Worm (Caenorhabditis elegans) whole organism, young adult: ENCODE measurements around the gene ruvb-1.

ENCODE experiments used
- F39B2.1 ChIP-seq: fragments of 200-800 bp; sonication (Bioruptor generic); IDR thresholded peaks from 2 replicates; pipeline ENCODE4 v1.3.6; 2022; ENCODE audit warnings: missing genetic modification reagents, missing genetic modification characterization, missing compliant biosample characterization
- F49E8.2 ChIP-seq: sonication (generic microtip); optimal IDR thresholded peaks from 3 replicates; lab custom pipeline; 2017; ENCODE audit warnings: missing genetic modification characterization, mild to moderate bottlenecking, missing compliant biosample characterization, antibody characterized with exemption, moderate library complexity; ENCODE audit not compliant: insufficient read depth
- T26A5.8 ChIP-seq: sonication (generic microtip); optimal IDR thresholded peaks from 2 replicates; lab custom pipeline; 2016; ENCODE audit warnings: missing genetic modification characterization, missing compliant biosample characterization
- Y67H2A.10 ChIP-seq: fragments of 200-800 bp; sonication (Bioruptor generic); conservative IDR thresholded peaks from 2 replicates; pipeline ENCODE4 v1.3.6; 2022; ENCODE audit warnings: missing genetic modification reagents, missing genetic modification characterization, missing compliant biosample characterization
- ZK185.1 ChIP-seq: sonication (generic microtip); optimal IDR thresholded peaks from 2 replicates; lab custom pipeline; 2016; ENCODE audit warnings: mild to moderate bottlenecking, missing genetic modification characterization, missing compliant biosample characterization; ENCODE audit not compliant: poor library complexity, severe bottlenecking
- akir-1 ChIP-seq: fragments of 200-800 bp; sonication (Bioruptor generic); optimal IDR thresholded peaks from 2 replicates; lab custom pipeline; 2018; ENCODE audit warnings: mild to moderate bottlenecking, missing genetic modification characterization, moderate library complexity, missing compliant biosample characterization
- aptf-3 ChIP-seq: fragments of 200-800 bp; sonication (Bioruptor generic); IDR thresholded peaks from 2 replicates; pipeline ENCODE4 v1.3.6; 2022; ENCODE audit warnings: missing genetic modification characterization, missing compliant biosample characterization
- atf-7 ChIP-seq: sonication (generic microtip); optimal IDR thresholded peaks from 2 replicates; lab custom pipeline; 2017; ENCODE audit warnings: mild to moderate bottlenecking, missing genetic modification characterization, missing compliant biosample characterization
- attf-5 ChIP-seq: fragments of 200-800 bp; sonication (Bioruptor generic); optimal IDR thresholded peaks from 2 replicates; lab custom pipeline; 2018; ENCODE audit warnings: mild to moderate bottlenecking, missing genetic modification characterization, missing compliant biosample characterization
- attf-6 ChIP-seq: fragments of 200-800 bp; sonication (Bioruptor generic); IDR thresholded peaks from 2 replicates; pipeline ENCODE4 v1.3.6; 2022; ENCODE audit warnings: missing genetic modification reagents, missing genetic modification characterization, missing compliant biosample characterization
- cebp-1 ChIP-seq, 2 experiments: fragments of 200-800 bp in 1 of 2; sonication (Bioruptor generic) in 1 of 2; sonication (generic microtip) in 1 of 2; IDR thresholded peaks in 1 of 2; optimal IDR thresholded peaks in 1 of 2; 2 replicates each; pipeline versions ENCODE4 v1.3.6 to Lab custom; 2017 to 2022; ENCODE audit warnings: missing compliant biosample characterization in 2 of 2, missing genetic modification characterization in 2 of 2, mild to moderate bottlenecking in 1 of 2, missing genetic modification reagents in 1 of 2, moderate library complexity in 1 of 2
- ceh-100 ChIP-seq: fragments of 200-800 bp; sonication (Bioruptor generic); IDR thresholded peaks from 2 replicates; pipeline ENCODE4 v1.3.6; 2022; ENCODE audit warnings: missing genetic modification reagents, missing genetic modification characterization, missing compliant biosample characterization
- ceh-27 ChIP-seq: fragments of 200-800 bp; sonication (Bioruptor generic); optimal IDR thresholded peaks from 2 replicates; lab custom pipeline; 2018; ENCODE audit warnings: mild to moderate bottlenecking, missing genetic modification characterization, moderate library complexity, missing compliant biosample characterization
- ceh-40 ChIP-seq: fragments of 200-800 bp; sonication (Bioruptor generic); IDR thresholded peaks from 2 replicates; pipeline ENCODE4 v1.3.6; 2022; ENCODE audit warnings: missing genetic modification characterization, missing compliant biosample characterization
- dox-1 ChIP-seq: fragments of 200-800 bp; sonication (Bioruptor generic); IDR thresholded peaks from 2 replicates; pipeline ENCODE4 v1.3.6; 2022; ENCODE audit warnings: missing genetic modification reagents, missing genetic modification characterization, missing compliant biosample characterization
- dpff-1 ChIP-seq: sonication (generic microtip); optimal IDR thresholded peaks from 2 replicates; lab custom pipeline; 2017; ENCODE audit warnings: mild to moderate bottlenecking, missing genetic modification characterization, missing compliant biosample characterization
- ekl-4 ChIP-seq: fragments of 200-800 bp; sonication (Bioruptor generic); IDR thresholded peaks from 2 replicates; pipeline ENCODE4 v1.3.6; 2022; ENCODE audit warnings: missing genetic modification reagents, missing genetic modification characterization, missing compliant biosample characterization
- ets-4 ChIP-seq: fragments of 200-800 bp; sonication (Bioruptor generic); optimal IDR thresholded peaks from 2 replicates; lab custom pipeline; 2018; ENCODE audit warnings: mild to moderate bottlenecking, missing genetic modification characterization, missing compliant biosample characterization
- hrde-1 ChIP-seq: sonication (generic microtip); optimal IDR thresholded peaks from 2 replicates; lab custom pipeline; 2016; ENCODE audit warnings: missing genetic modification characterization, mild to moderate bottlenecking, missing compliant biosample characterization, moderate library complexity, missing genotype, missing genetic modification reagents, borderline replicate concordance
- hsf-1 ChIP-seq: fragments of 200-800 bp; sonication (Bioruptor generic); IDR thresholded peaks from 2 replicates; pipeline ENCODE4 v1.3.6; 2022; ENCODE audit warnings: missing genetic modification reagents, missing genetic modification characterization, missing compliant biosample characterization
- lin-35 ChIP-seq, 3 experiments: fragments of 150-350 bp in 2 of 3; sonication (generic microtip) in 1 of 3; optimal IDR thresholded peaks; 2 replicates each; lab custom pipeline; 2014 to 2018; ENCODE audit warnings: missing biosample characterization in 3 of 3, missing genetic modification characterization in 3 of 3, missing genetic modification reagents in 3 of 3
- lin-54 ChIP-seq: fragments of 200-800 bp; sonication (Bioruptor generic); optimal IDR thresholded peaks from 2 replicates; lab custom pipeline; 2018; ENCODE audit warnings: mild to moderate bottlenecking, missing genetic modification characterization, missing compliant biosample characterization
- lir-1 ChIP-seq: fragments of 200-800 bp; sonication (Bioruptor generic); conservative IDR thresholded peaks from 2 replicates; pipeline ENCODE4 v1.3.6; 2022; ENCODE audit warnings: missing genetic modification reagents, missing genetic modification characterization, missing compliant biosample characterization
- madf-6 ChIP-seq: fragments of 200-800 bp; sonication (Bioruptor generic); IDR thresholded peaks from 2 replicates; pipeline ENCODE4 v1.3.6; 2022; ENCODE audit warnings: missing genetic modification reagents, missing genetic modification characterization, missing compliant biosample characterization
- mcd-1 ChIP-seq: fragments of 200-800 bp; sonication (Bioruptor generic); IDR thresholded peaks from 2 replicates; pipeline ENCODE4 v1.3.6; 2022; ENCODE audit warnings: missing genetic modification reagents, missing genetic modification characterization, missing compliant biosample characterization
- mel-28 ChIP-seq: sonication (generic microtip); optimal IDR thresholded peaks from 2 replicates; lab custom pipeline; 2016; ENCODE audit warnings: borderline replicate concordance, mild to moderate bottlenecking, missing genetic modification characterization, missing compliant biosample characterization
- mxl-1 ChIP-seq: sonication (generic microtip); optimal IDR thresholded peaks from 2 replicates; lab custom pipeline; 2016; ENCODE audit warnings: missing genetic modification characterization, missing compliant biosample characterization
- nfyb-1 ChIP-seq: fragments of 200-800 bp; sonication (Bioruptor generic); IDR thresholded peaks from 2 replicates; pipeline ENCODE4 v1.3.6; 2022; ENCODE audit warnings: missing genetic modification reagents, missing genetic modification characterization, missing compliant biosample characterization
- nhr-179 ChIP-seq: sonication (generic microtip); optimal IDR thresholded peaks from 2 replicates; lab custom pipeline; 2016; ENCODE audit warnings: mild to moderate bottlenecking, missing genetic modification characterization, missing compliant biosample characterization
- nhr-80 ChIP-seq: sonication (generic microtip); optimal IDR thresholded peaks from 2 replicates; lab custom pipeline; 2016; ENCODE audit warnings: missing genetic modification characterization, missing compliant biosample characterization
- nhr-90 ChIP-seq: sonication (generic microtip); optimal IDR thresholded peaks from 2 replicates; lab custom pipeline; 2016; ENCODE audit warnings: missing genotype, mild to moderate bottlenecking, missing genetic modification characterization, missing compliant biosample characterization
- pbrm-1 ChIP-seq: fragments of 200-800 bp; sonication (Bioruptor generic); IDR thresholded peaks from 2 replicates; pipeline ENCODE4 v1.3.6; 2022; ENCODE audit warnings: missing genetic modification reagents, missing genetic modification characterization, missing compliant biosample characterization
- rcor-1 ChIP-seq: fragments of 200-800 bp; sonication (Bioruptor generic); IDR thresholded peaks from 2 replicates; pipeline ENCODE4 v1.3.6; 2022; ENCODE audit warnings: missing genetic modification reagents, missing genetic modification characterization, missing compliant biosample characterization
- snpc-1.3 ChIP-seq: sonication (generic microtip); optimal IDR thresholded peaks from 2 replicates; lab custom pipeline; 2017; ENCODE audit warnings: missing genetic modification characterization, mild to moderate bottlenecking, missing compliant biosample characterization, antibody characterized with exemption, moderate library complexity, missing genotype, missing genetic modification reagents; ENCODE audit not compliant: insufficient read depth
- snpc-3.4 ChIP-seq: sonication (generic microtip); optimal IDR thresholded peaks from 2 replicates; lab custom pipeline; 2017; ENCODE audit warnings: missing genetic modification characterization, mild to moderate bottlenecking, missing compliant biosample characterization, antibody characterized with exemption, moderate library complexity, missing genotype, missing genetic modification reagents
- snpc-4 ChIP-seq, 5 experiments: fragments of 150-350 bp in 1 of 5; sonication (generic microtip) in 4 of 5; optimal IDR thresholded peaks; 2 replicates each; lab custom pipeline; 2014 to 2018; ENCODE audit warnings: missing genetic modification characterization in 5 of 5, missing biosample characterization in 3 of 5, antibody characterized with exemption in 2 of 5, mild to moderate bottlenecking in 2 of 5, missing compliant biosample characterization in 2 of 5, missing genotype in 2 of 5, moderate library complexity in 2 of 5, missing genetic modification reagents in 1 of 5
- tbp1 ChIP-seq: fragments of 200-800 bp; sonication (Bioruptor generic); optimal IDR thresholded peaks from 2 replicates; lab custom pipeline; 2018; ENCODE audit warnings: mild to moderate bottlenecking, missing genetic modification characterization, missing compliant biosample characterization
- tlf-1 ChIP-seq: fragments of 200-800 bp; sonication (Bioruptor generic); optimal IDR thresholded peaks from 2 replicates; lab custom pipeline; 2018; ENCODE audit warnings: mild to moderate bottlenecking, missing genetic modification characterization, missing compliant biosample characterization
- unc-130 ChIP-seq: sonication (generic microtip); optimal IDR thresholded peaks from 2 replicates; lab custom pipeline; 2016; ENCODE audit warnings: missing genetic modification reagents, missing genetic modification characterization, missing compliant biosample characterization
- unc-62 ChIP-seq: fragments of 150-350 bp; optimal IDR thresholded peaks from 2 replicates; lab custom pipeline; 2014; ENCODE audit warnings: missing biosample characterization, missing genetic modification reagents, missing genetic modification characterization
- ztf-18 ChIP-seq: sonication (generic microtip); optimal IDR thresholded peaks from 2 replicates; lab custom pipeline; 2016; ENCODE audit warnings: missing genotype, mild to moderate bottlenecking, missing genetic modification characterization, missing compliant biosample characterization
- ztf-26 ChIP-seq: sonication (generic microtip); optimal IDR thresholded peaks from 2 replicates; lab custom pipeline; 2017; ENCODE audit warnings: missing genetic modification characterization, missing compliant biosample characterization
- ztf-28 ChIP-seq: fragments of 200-800 bp; sonication (Bioruptor generic); IDR thresholded peaks from 2 replicates; pipeline ENCODE4 v1.3.6; 2022; ENCODE audit warnings: missing genetic modification reagents, missing genetic modification characterization, missing compliant biosample characterization
- ztf-3 ChIP-seq: fragments of 200-800 bp; sonication (Bioruptor generic); optimal IDR thresholded peaks from 2 replicates; lab custom pipeline; 2018; ENCODE audit warnings: mild to moderate bottlenecking, missing genetic modification characterization, missing compliant biosample characterization
- ztf-6 ChIP-seq: fragments of 200-800 bp; sonication (Bioruptor generic); IDR thresholded peaks from 2 replicates; pipeline ENCODE4 v1.3.6; 2022; ENCODE audit warnings: missing genetic modification reagents, missing genetic modification characterization, missing compliant biosample characterization

Gene ruvb-1

DNA sequence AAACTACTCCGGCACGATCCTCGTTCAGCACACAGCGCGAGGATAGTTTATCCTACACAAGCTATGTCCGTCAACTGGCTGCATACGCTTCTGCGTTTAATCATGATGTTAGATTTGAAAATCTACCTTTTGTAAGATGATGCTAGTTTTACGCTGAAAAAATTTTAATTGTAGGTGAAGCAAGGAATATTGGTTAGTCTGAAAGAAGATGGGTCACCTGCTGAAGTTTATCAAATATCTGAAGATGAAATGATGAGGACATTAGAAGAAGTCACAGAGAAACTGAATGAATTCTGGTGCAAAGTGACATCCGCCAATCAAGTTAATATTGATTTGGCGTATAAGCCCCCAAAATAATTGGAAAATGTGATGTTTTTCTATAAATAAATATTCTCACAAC, 2.9 kb upstream of the ruvb-1 start (continued):
- TF ChIP-seq akir-1 (GFP tag; lab: Kevin White, UChicago) (no peak), rcor-1 (GFP tag; lab: Robert Waterston, UW) (0 out of 2 replicates have a peak, but pooled peaks have one; percentile 11), nfyb-1 (peak; percentile 46; the same call in 1 of the 2 replicates), nhr-90 (tag; lab: Kevin White, UChicago) (no peak), unc-62 (no peak), aptf-3 (GFP tag; lab: Robert Waterston, UW) (no peak), mxl-1 (no peak), ztf-3 (no peak), pbrm-1 (GFP tag; lab: Robert Waterston, UW) (no peak; the same call in 1 of the 2 replicates), ztf-6 (GFP tag; lab: Robert Waterston, UW) (no peak), nhr-80 (tag; lab: Kevin White, UChicago) (no peak), dox-1 (GFP tag; lab: Robert Waterston, UW) (no peak), mel-28 (no peak), snpc-3.4 (tag; lab: Kevin White, UChicago) (no peak), ceh-40 (GFP tag; lab: Robert Waterston, UW) (no peak), ztf-26 (tag; lab: Kevin White, UChicago) (no peak), T26A5.8 (tag; lab: Kevin White, UChicago) (no peak), Y67H2A.10 (no peak), F49E8.2 (tag; lab: Kevin White, UChicago) (no peak), tbp1 (GFP tag; lab: Kevin White, UChicago) (no peak), tlf-1 (GFP tag; lab: Kevin White, UChicago) (no peak), F39B2.1 (GFP tag; lab: Robert Waterston, UW) (no peak), lir-1 (GFP tag; lab: Robert Waterston, UW) (no peak), attf-6 (GFP tag; lab: Robert Waterston, UW) (no peak), ztf-18 (no peak), ztf-28 (GFP tag; lab: Robert Waterston, UW) (no peak), atf-7 (tag; lab: Kevin White, UChicago) (no peak), snpc-1.3 (tag; lab: Kevin White, UChicago) (no peak), ceh-100 (GFP tag; lab: Robert Waterston, UW) (no peak), cebp-1 (GFP tag; IDR thresholded peaks at IDR 0.05; lab: Robert Waterston, UW) (no peak), cebp-1 (tag; optimal IDR thresholded peaks at IDR 0.05; lab: Kevin White, UChicago) (peak; percentile 7), lin-35 (GFP tag; optimal IDR thresholded peaks at IDR 0.05; lab: Kevin White, UChicago) (no peak), nhr-179 (no peak), dpff-1 (tag; lab: Kevin White, UChicago) (no peak), unc-130 (GFP tag; lab: Kevin White, UChicago) (no peak)

ce11 chrV:9982568-9982967, 2.0 kb upstream of the ruvb-1 start, which contains the start of gene C27H6.9:
Gene C27H6.9 (plus strand): TSS chrV:9982868.
- TF ChIP-seq hsf-1 (GFP tag; lab: Robert Waterston, UW) (peak; percentile 27; the same call in 1 of the 2 replicates), lin-54 (GFP tag; lab: Kevin White, UChicago) (no peak), madf-6 (GFP tag; lab: Robert Waterston, UW) (peak; percentile 14; the same call in 1 of the 2 replicates)

ce11 chrV:9978425-9978824, 2.2 kb downstream of the ruvb-1 start:
- TF ChIP-seq ZK185.1 (tag; lab: Kevin White, UChicago), result peak; percentile 21
- TF ChIP-seq snpc-3.4 (tag; lab: Kevin White, UChicago), result peak; percentile 16
- TF ChIP-seq hrde-1 (tag; lab: Kevin White, UChicago), result peak; percentile 21
- peak; percentile 46; the same call in 1 of the 2 replicates for TF ChIP-seq ekl-4 (GFP tag; lab: Robert Waterston, UW)
- peak; percentile 28 for TF ChIP-seq attf-5 (GFP tag; lab: Kevin White, UChicago)
- no peak for TF ChIP-seq snpc-4 (GFP tag; optimal IDR thresholded peaks at IDR 0.05; lab: Kevin White, UChicago)
- TF ChIP-seq snpc-4 (tag; optimal IDR thresholded peaks at IDR 0.05; lab: Kevin White, UChicago), result peak in 2 of 4 experiments; percentile 24 to 26
- no peak for TF ChIP-seq ets-4 (GFP tag; lab: Kevin White, UChicago)
- peak; percentile 63 for TF ChIP-seq F49E8.2 (tag; lab: Kevin White, UChicago)
- peak; percentile 20; the same call in 1 of the 2 replicates for TF ChIP-seq rcor-1 (GFP tag; lab: Robert Waterston, UW)
- TF ChIP-seq pbrm-1 (GFP tag; lab: Robert Waterston, UW), result peak; percentile 58; the same call in 1 of the 2 replicates
- TF ChIP-seq mcd-1 (GFP tag; lab: Robert Waterston, UW), result peak; percentile 38; the same call in 1 of the 2 replicates
- TF ChIP-seq ceh-27 (GFP tag; lab: Kevin White, UChicago), result peak; percentile 39
